Worm (Caenorhabditis elegans) whole organism, L1 larva: ENCODE data around the gene rho-1.
"Not testable (repeated sequence)": the region's sequence is repeated elsewhere in the genome, so short reads cannot be mapped to it uniquely, and the experiment has no call there.

Source experiments
- C04F5.9 ChIP-seq: sonication (generic microtip); optimal IDR thresholded peaks from 2 replicates; lab custom pipeline; 2016; ENCODE audit warnings: missing genetic modification characterization, missing compliant biosample characterization
- C16A3.4 ChIP-seq: fragments of 150-350 bp; optimal IDR thresholded peaks from 2 replicates; lab custom pipeline; 2014; ENCODE audit warnings: missing biosample characterization, missing genetic modification characterization
- alr-1 ChIP-seq: fragments of 200-800 bp; sonication (Bioruptor generic); optimal IDR thresholded peaks from 2 replicates; lab custom pipeline; 2018; ENCODE audit warnings: borderline replicate concordance, mild to moderate bottlenecking, missing genetic modification characterization, missing compliant biosample characterization
- ceh-8 ChIP-seq: fragments of 200-800 bp; sonication (Bioruptor generic); optimal IDR thresholded peaks from 2 replicates; lab custom pipeline; 2018; ENCODE audit warnings: mild to moderate bottlenecking, missing genetic modification characterization, moderate library complexity, missing compliant biosample characterization
- ceh-90 ChIP-seq: sonication (generic microtip); optimal IDR thresholded peaks from 2 replicates; lab custom pipeline; 2016; ENCODE audit warnings: missing genetic modification characterization, missing compliant biosample characterization
- dpl-1 ChIP-seq, 3 experiments: fragments of 150-350 bp in 2 of 3; sonication (generic microtip) in 1 of 3; optimal IDR thresholded peaks; 2 replicates each; lab custom pipeline; 2014 to 2017; ENCODE audit warnings: missing biosample characterization in 3 of 3, missing genetic modification characterization in 3 of 3, missing genetic modification reagents in 3 of 3
- dsc-1 ChIP-seq: sonication (generic microtip); optimal IDR thresholded peaks from 2 replicates; lab custom pipeline; 2016; ENCODE audit warnings: mild to moderate bottlenecking, missing genetic modification characterization, missing compliant biosample characterization
- efl-1 ChIP-seq, 4 experiments: fragments of 150-350 bp; optimal IDR thresholded peaks in 3 of 4; peaks in 1 of 4; 1 replicate in 1 of 4; 2 replicates in 3 of 4; lab custom pipeline; 2014; ENCODE audit warnings: missing biosample characterization in 2 of 4, missing genetic modification characterization in 2 of 4, missing genetic modification reagents in 2 of 4
- egl-27 ChIP-seq, 2 experiments: fragments of 150-350 bp in 1 of 2; sonication (generic microtip); optimal IDR thresholded peaks; 3 replicates each; lab custom pipeline; 2017 to 2018; ENCODE audit warnings: missing biosample characterization in 2 of 2, missing genetic modification characterization in 2 of 2, missing genetic modification reagents in 2 of 2
- elt-3 ChIP-seq, 6 experiments: fragments of 150-350 bp in 1 of 6; sonication (generic microtip); optimal IDR thresholded peaks; 2 replicates each; lab custom pipeline; 2017 to 2018; ENCODE audit warnings: missing biosample characterization in 6 of 6, missing genetic modification characterization in 6 of 6, inconsistent platforms in 1 of 6
- fkh-10 ChIP-seq: sonication (generic microtip); optimal IDR thresholded peaks from 2 replicates; lab custom pipeline; 2017; ENCODE audit warnings: missing biosample characterization, missing genetic modification reagents, missing genetic modification characterization
- fkh-8 ChIP-seq: sonication (generic microtip); optimal IDR thresholded peaks from 2 replicates; lab custom pipeline; 2016; ENCODE audit warnings: mild to moderate bottlenecking, missing genetic modification characterization, missing compliant biosample characterization
- fos-1 ChIP-seq: fragments of 150-350 bp; optimal IDR thresholded peaks from 2 replicates; lab custom pipeline; 2014; ENCODE audit warnings: missing biosample characterization, missing genetic modification characterization
- hlh-17 ChIP-seq: fragments of 200-800 bp; sonication (Bioruptor generic); optimal IDR thresholded peaks from 2 replicates; lab custom pipeline; 2018; ENCODE audit warnings: missing genetic modification characterization, mild to moderate bottlenecking, missing compliant biosample characterization, moderate library complexity, borderline replicate concordance
- hlh-4 ChIP-seq: sonication (generic microtip); optimal IDR thresholded peaks from 2 replicates; lab custom pipeline; 2016; ENCODE audit warnings: mild to moderate bottlenecking, missing genetic modification characterization, missing compliant biosample characterization
- irx-1 ChIP-seq: sonication (generic microtip); optimal IDR thresholded peaks from 2 replicates; lab custom pipeline; 2016; ENCODE audit warnings: missing genetic modification characterization, missing compliant biosample characterization
- isw-1 ChIP-seq: fragments of 200-800 bp; sonication (Bioruptor generic); IDR thresholded peaks from 2 replicates; pipeline ENCODE4 v1.3.6; 2022; ENCODE audit warnings: missing genetic modification characterization, missing compliant biosample characterization
- jun-1 ChIP-seq: fragments of 150-350 bp; optimal IDR thresholded peaks from 2 replicates; lab custom pipeline; 2014; ENCODE audit warnings: missing biosample characterization, missing genetic modification reagents, missing genetic modification characterization
- lin-13 ChIP-seq: fragments of 150-350 bp; optimal IDR thresholded peaks from 2 replicates; lab custom pipeline; 2014; ENCODE audit warnings: missing biosample characterization, missing genetic modification reagents, missing genetic modification characterization
- lin-14 ChIP-seq: fragments of 200-800 bp; sonication (Bioruptor generic); optimal IDR thresholded peaks from 2 replicates; lab custom pipeline; 2018; ENCODE audit warnings: mild to moderate bottlenecking, missing genetic modification characterization, moderate library complexity, missing compliant biosample characterization
- lin-15B ChIP-seq: fragments of 150-350 bp; sonication (generic microtip); optimal IDR thresholded peaks from 3 replicates; lab custom pipeline; 2014; ENCODE audit warnings: missing biosample characterization, missing genetic modification characterization
- lsy-2 ChIP-seq, 2 experiments: fragments of 150-350 bp; optimal IDR thresholded peaks; 2 replicates each; lab custom pipeline; 2014; ENCODE audit warnings: missing biosample characterization in 2 of 2, missing genetic modification characterization in 2 of 2
- mep-1 ChIP-seq: fragments of 150-350 bp; optimal IDR thresholded peaks from 2 replicates; lab custom pipeline; 2014; ENCODE audit warnings: missing biosample characterization, missing genetic modification characterization
- nhr-11 ChIP-seq: fragments of 150-350 bp; optimal IDR thresholded peaks from 2 replicates; lab custom pipeline; 2014; ENCODE audit warnings: missing biosample characterization, missing genetic modification characterization
- nhr-19 ChIP-seq: fragments of 200-800 bp; sonication (Bioruptor generic); conservative IDR thresholded peaks from 2 replicates; pipeline ENCODE4 v1.3.6; 2022; ENCODE audit warnings: missing genetic modification characterization, missing compliant biosample characterization
- nhr-47 ChIP-seq: sonication (generic microtip); optimal IDR thresholded peaks from 2 replicates; lab custom pipeline; 2016; ENCODE audit warnings: mild to moderate bottlenecking, missing genetic modification characterization, moderate library complexity, missing compliant biosample characterization
- nhr-71 ChIP-seq: sonication (generic microtip); optimal IDR thresholded peaks from 2 replicates; lab custom pipeline; 2016; ENCODE audit warnings: mild to moderate bottlenecking, missing genetic modification characterization, moderate library complexity, missing compliant biosample characterization
- nhr-77 ChIP-seq: fragments of 150-350 bp; optimal IDR thresholded peaks from 2 replicates; lab custom pipeline; 2014; ENCODE audit warnings: missing biosample characterization, missing genetic modification characterization
- nhr-85 ChIP-seq: sonication (generic microtip); peaks from one replicate; lab custom pipeline; 2016; ENCODE audit warnings: missing genetic modification characterization, inconsistent platforms, missing compliant biosample characterization
- pax-3 ChIP-seq: fragments of 200-800 bp; sonication (Bioruptor generic); optimal IDR thresholded peaks from 2 replicates; lab custom pipeline; 2018; ENCODE audit warnings: mild to moderate bottlenecking, missing genetic modification characterization, moderate library complexity, missing compliant biosample characterization
- snpc-4 ChIP-seq: fragments of 150-350 bp; optimal IDR thresholded peaks from 2 replicates; lab custom pipeline; 2014; ENCODE audit warnings: missing biosample characterization, missing genetic modification characterization
- sox-4 ChIP-seq: sonication (generic microtip); optimal IDR thresholded peaks from 2 replicates; lab custom pipeline; 2016; ENCODE audit warnings: missing genetic modification characterization, missing compliant biosample characterization
- sptf-1 ChIP-seq: fragments of 150-350 bp; optimal IDR thresholded peaks from 2 replicates; lab custom pipeline; 2014; ENCODE audit warnings: missing biosample characterization, missing genetic modification characterization
- swsn-7 ChIP-seq: sonication (generic microtip); optimal IDR thresholded peaks from 2 replicates; lab custom pipeline; 2016; ENCODE audit warnings: missing genetic modification characterization, missing compliant biosample characterization
- tlp-1 ChIP-seq: fragments of 150-350 bp; optimal IDR thresholded peaks from 2 replicates; lab custom pipeline; 2014; ENCODE audit warnings: missing biosample characterization, missing genetic modification characterization
- unc-62 ChIP-seq: fragments of 150-350 bp; optimal IDR thresholded peaks from 2 replicates; lab custom pipeline; 2014; ENCODE audit warnings: missing biosample characterization, missing genetic modification reagents, missing genetic modification characterization
- zag-1 ChIP-seq: fragments of 150-350 bp; optimal IDR thresholded peaks from 2 replicates; lab custom pipeline; 2014; ENCODE audit warnings: missing biosample characterization, missing genetic modification characterization
- zip-4 ChIP-seq: fragments of 200-800 bp; sonication (Bioruptor generic); optimal IDR thresholded peaks from 2 replicates; lab custom pipeline; 2018; ENCODE audit warnings: mild to moderate bottlenecking, missing genetic modification characterization, moderate library complexity, missing compliant biosample characterization

The rho-1 gene

DNA sequence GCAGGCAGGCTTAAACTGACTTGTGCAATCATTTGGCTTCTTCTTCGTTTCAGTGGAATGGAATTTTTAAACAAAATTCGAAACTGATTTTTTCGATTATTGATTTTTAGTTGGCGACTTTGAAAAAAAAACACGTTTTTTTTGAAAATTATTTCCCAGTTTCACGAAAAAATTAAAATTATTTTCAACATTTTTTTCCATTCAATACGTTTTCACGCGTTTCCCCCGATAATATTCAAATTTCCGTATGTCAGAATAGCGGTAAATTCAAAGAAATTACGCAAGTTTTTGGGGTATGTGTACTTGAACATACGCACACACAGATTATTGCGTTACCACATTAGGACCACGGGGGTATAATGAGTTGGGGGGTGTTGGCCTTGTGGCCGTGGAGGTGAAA, 18.3 kb upstream of the rho-1 start, which contains the start of gene Y51H4A.935:
TSS of gene Y51H4A.935 (minus strand) at position 101 of the 400 bp plus-strand sequence.
- TF ChIP-seq zip-4 (GFP tag; lab: Kevin White, UChicago); lin-14 (GFP tag; lab: Kevin White, UChicago); sptf-1 (tag; lab: Kevin White, UChicago): not testable (repeated sequence)

DNA sequence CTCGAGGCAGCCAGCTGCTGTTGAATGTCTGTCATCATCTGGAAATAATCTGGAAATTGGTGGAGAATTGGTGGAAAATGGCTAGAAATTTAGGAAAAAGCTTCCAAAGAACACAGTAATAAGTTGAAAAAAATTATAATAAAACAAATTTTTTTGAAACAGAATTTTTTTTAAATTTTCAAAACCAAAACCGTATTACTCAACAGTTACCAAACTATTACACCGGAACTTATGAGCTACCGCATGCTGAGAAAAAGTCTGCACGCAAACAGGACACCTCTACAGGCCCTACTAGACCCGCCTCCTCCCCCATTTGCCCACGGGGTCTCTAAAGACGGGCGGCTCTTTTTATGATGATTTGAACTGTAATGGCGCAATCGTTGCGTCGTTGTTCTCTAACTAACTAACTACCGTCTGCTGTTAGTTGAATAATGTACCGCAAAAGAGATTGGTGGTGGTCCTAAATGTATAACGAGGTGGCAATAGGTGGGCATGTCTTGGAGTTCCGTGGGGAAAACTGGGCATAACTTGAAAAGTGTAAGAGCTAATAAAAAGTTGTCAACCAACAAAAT, 16.9 kb upstream of the rho-1 start, which contains the start of gene zip-7:
TSS of gene zip-7 (minus strand) at position 51 of the 572 bp plus-strand sequence.
- TF ChIP-seq lin-13 (GFP tag; lab: Kevin White, UChicago) (no peak), C04F5.9 (tag; lab: Kevin White, UChicago) (no peak), irx-1 (tag; lab: Kevin White, UChicago) (no peak)

DNA sequence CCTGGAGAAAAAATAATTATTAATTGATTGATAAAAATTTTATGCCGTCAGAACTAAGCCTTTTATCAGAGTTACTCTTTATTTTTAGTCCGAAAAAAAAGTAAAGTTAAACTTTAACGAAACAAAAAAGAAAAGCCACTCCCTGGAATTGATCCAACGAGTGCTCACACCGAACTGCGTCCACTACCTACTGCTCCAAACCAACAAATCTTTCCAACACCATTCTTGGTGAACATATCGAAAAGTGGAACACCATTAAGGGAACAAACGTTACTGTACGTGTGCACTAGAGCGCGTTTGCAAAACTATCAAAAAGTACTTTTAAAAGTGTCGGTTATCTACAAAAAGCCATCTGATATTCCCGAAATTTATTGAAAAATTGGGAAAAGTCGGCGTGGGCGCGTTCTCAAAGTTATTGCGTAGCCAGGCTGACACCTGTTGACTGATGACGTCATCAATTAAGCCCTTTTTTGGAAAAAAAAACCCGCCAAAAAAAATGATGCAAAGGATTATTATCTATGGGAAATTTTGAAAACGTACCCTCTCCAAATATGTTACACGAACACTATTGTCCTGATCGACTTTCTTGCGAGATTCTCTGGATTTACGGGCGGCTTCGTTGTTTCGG, 14.9 kb upstream of the rho-1 start:
- no peak for TF ChIP-seq hlh-4 (tag; lab: Kevin White, UChicago)
- no peak for TF ChIP-seq pax-3
- no peak for TF ChIP-seq lin-14 (GFP tag; lab: Kevin White, UChicago)
- TF ChIP-seq lsy-2 (tag; optimal IDR thresholded peaks at IDR 0.05; lab: Kevin White, UChicago): no peak
- no peak for TF ChIP-seq C16A3.4 (tag; lab: Kevin White, UChicago)
- TF ChIP-seq fkh-10 (GFP tag; lab: Kevin White, UChicago): no peak
- no peak for TF ChIP-seq nhr-71

DNA sequence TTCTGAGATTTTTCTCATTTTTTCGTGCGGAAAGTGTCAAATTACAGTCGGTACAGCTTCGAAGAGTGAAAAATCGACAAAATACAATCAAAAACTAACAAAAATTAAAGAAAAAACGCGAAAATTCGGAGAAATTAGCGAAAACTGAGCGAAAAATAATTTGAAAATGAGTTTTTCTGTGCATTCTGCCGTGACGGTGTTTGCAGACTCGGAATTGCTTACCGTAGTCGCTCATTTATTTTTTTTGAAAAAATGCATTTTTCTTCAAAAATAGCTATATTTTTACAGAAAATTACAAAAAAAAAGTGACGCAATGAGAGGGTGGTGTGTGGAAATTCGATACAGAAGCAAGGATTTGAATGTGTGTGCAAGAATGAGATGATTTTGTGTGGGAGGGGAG, 14.2 kb upstream of the rho-1 start:
- TF ChIP-seq lin-13 (GFP tag; lab: Kevin White, UChicago): no peak
- no peak for TF ChIP-seq snpc-4 (tag; lab: Kevin White, UChicago)
- TF ChIP-seq alr-1 (tag; lab: Kevin White, UChicago): no peak
- no peak for TF ChIP-seq jun-1 (tag; lab: Kevin White, UChicago)
- TF ChIP-seq egl-27 (tag; optimal IDR thresholded peaks at IDR 0.05; lab: Kevin White, UChicago): no peak
- no peak for TF ChIP-seq irx-1 (tag; lab: Kevin White, UChicago)
- TF ChIP-seq isw-1 (GFP tag; lab: Robert Waterston, UW): no peak
- no peak for TF ChIP-seq nhr-11 (tag; lab: Kevin White, UChicago)
- TF ChIP-seq unc-62 (GFP tag; lab: Kevin White, UChicago): no peak
- TF ChIP-seq fkh-8: no peak
- TF ChIP-seq hlh-4 (tag; lab: Kevin White, UChicago): no peak
- TF ChIP-seq ceh-90 (tag; lab: Kevin White, UChicago): no peak
- no peak for TF ChIP-seq nhr-19
- TF ChIP-seq lin-15B: no peak
- TF ChIP-seq pax-3: no peak
- TF ChIP-seq mep-1 (tag; lab: Kevin White, UChicago): no peak
- no peak for TF ChIP-seq tlp-1 (tag; lab: Kevin White, UChicago)
- TF ChIP-seq nhr-47 (tag; lab: Kevin White, UChicago): no peak
- TF ChIP-seq fkh-10 (GFP tag; lab: Kevin White, UChicago): no peak
- TF ChIP-seq, all 84 proteins: peak for 0

DNA sequence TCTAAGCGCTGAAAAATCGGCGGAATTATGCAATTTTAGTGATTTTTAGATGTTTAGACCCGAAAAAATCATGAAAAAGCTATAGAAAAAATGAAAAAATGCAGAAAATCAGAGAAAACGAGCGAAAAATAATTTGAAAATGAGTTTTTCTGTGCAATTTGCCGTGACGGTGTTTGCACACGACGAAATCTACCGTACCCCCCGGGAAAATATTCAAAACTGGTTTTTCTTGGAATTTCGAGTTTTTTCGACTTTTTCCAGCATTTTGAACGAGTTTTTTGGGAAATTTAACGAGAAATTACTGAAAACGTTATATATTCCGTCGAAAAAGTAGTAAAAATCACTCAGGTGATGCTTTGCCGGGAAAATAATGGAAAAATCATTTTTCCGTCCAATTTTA, 13.6 kb upstream of the rho-1 start:
- no peak for TF ChIP-seq sox-4 (tag; lab: Kevin White, UChicago)
- no peak for TF ChIP-seq efl-1 (optimal IDR thresholded peaks at IDR 0.05; lab: Kevin White, UChicago)
- TF ChIP-seq efl-1 (GFP tag; optimal IDR thresholded peaks at IDR 0.05 in 1 of 2; lab: Kevin White, UChicago): peak in 1 of 2 experiments; percentile 51

DNA sequence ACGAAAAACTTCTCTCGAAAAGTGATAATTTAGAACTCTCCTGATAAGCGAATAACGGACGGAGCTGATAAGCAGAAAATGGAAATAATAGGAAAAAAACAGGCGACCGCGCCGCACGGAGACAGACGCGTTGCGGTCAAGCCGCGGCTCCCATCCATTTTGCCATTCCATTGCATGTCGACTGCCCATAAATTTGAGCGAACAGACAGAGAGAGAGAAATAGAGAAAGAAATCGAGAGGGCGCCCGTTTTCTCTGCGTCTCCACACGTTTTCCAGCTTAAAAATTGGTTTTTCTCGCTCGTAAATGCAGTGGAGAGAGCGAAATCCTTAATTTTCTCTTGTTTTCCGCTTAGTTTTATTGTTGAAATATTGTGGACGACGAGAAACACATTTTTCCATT, 13.0 kb upstream of the rho-1 start:
- TF ChIP-seq nhr-77 (tag; lab: Kevin White, UChicago): peak; percentile 41
- peak; percentile 33 for TF ChIP-seq swsn-7 (tag; lab: Kevin White, UChicago)
- TF ChIP-seq lin-15B: no peak
- TF ChIP-seq ceh-8: peak; percentile 4
- TF ChIP-seq jun-1 (tag; lab: Kevin White, UChicago): peak; percentile 53
- TF ChIP-seq nhr-71: peak; percentile 61
- TF ChIP-seq dpl-1 (GFP tag; optimal IDR thresholded peaks at IDR 0.05; lab: Kevin White, UChicago): peak in 2 of 3 experiments; percentile 28 to 31
- TF ChIP-seq zag-1: no peak
- peak; percentile 15 for TF ChIP-seq isw-1 (GFP tag; lab: Robert Waterston, UW)
- peak; percentile 85 for TF ChIP-seq lin-14 (GFP tag; lab: Kevin White, UChicago)
- TF ChIP-seq dsc-1 (tag; lab: Kevin White, UChicago): peak; percentile 82
- no peak for TF ChIP-seq elt-3 (tag; optimal IDR thresholded peaks at IDR 0.05; lab: Kevin White, UChicago)
- TF ChIP-seq hlh-17 (GFP tag; lab: Kevin White, UChicago): no peak
- TF ChIP-seq lsy-2 (tag; optimal IDR thresholded peaks at IDR 0.05; lab: Kevin White, UChicago): peak; percentile 39 to 56
- peak; percentile 13 for TF ChIP-seq mep-1 (tag; lab: Kevin White, UChicago)
- TF ChIP-seq fos-1 (tag; lab: Kevin White, UChicago): peak; percentile 60
- TF ChIP-seq nhr-19: no peak
- TF ChIP-seq nhr-85 (tag; lab: Kevin White, UChicago): peak; percentile 55
